Fruit fly (Drosophila melanogaster): ENCODE results near the gene Ugt37B1.

DNA sequence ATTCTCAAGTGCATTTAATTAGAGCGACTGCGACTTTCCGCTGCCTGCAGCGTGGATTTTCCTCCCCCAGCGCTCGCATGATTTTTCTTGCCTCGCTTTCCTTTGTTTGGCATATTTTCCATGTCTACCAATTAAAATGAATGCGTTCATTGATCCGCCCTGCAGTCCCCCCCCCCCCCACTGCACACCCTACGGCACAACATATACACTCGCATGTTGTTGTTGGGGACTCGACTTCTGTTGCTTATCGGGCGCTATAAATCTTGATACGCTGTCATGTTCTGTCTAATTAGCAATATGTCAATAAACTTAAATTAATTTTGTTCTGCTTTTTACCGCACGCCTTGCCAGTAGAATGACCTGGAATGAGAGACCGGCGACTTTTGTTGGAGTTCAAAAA lies 11.6 kb downstream of the Ugt37B1 start:
- TF ChIP-seq CG1620 (GFP tag; optimal IDR thresholded peaks at IDR 0.05) (no peak), Clk (GFP tag; optimal IDR thresholded peaks at IDR 0.05) (no peak), CG33017 (tag; optimal IDR thresholded peaks at IDR 0.05) (no peak), CG11617 (GFP tag; optimal IDR thresholded peaks at IDR 0.05) (no peak), pad (GFP tag; optimal IDR thresholded peaks at IDR 0.05) (no peak), cic (GFP tag; optimal IDR thresholded peaks at IDR 0.05) (no peak), CG7101 (tag; optimal IDR thresholded peaks at IDR 0.05) (no peak), CG12768 (GFP tag; optimal IDR thresholded peaks at IDR 0.05) (no peak), Crg-1 (GFP tag; optimal IDR thresholded peaks at IDR 0.05) (no peak), Hr96 (GFP tag; optimal IDR thresholded peaks at IDR 0.05) (no peak), CG5204 (GFP tag; optimal IDR thresholded peaks at IDR 0.05) (no peak), Mnt (GFP tag; optimal IDR thresholded peaks at IDR 0.05) (no peak)

All from whole organism, adult.